Fruit fly (Drosophila melanogaster) whole organism, adult: ENCODE measurements around the gene FBXO11.

ENCODE experiments used
- CG11617 ChIP-seq: fragments of 200-800 bp; sonication (Bioruptor generic); optimal IDR thresholded peaks from 2 replicates; lab custom pipeline; 2017; ENCODE audit warnings: mild to moderate bottlenecking, missing biosample characterization, missing genetic modification reagents, missing genetic modification characterization
- CG12768 ChIP-seq: fragments of 200-800 bp; sonication (Bioruptor generic); optimal IDR thresholded peaks from 2 replicates; lab custom pipeline; 2017; ENCODE audit warnings: missing biosample characterization, missing genetic modification characterization, mild to moderate bottlenecking, moderate library complexity, missing genetic modification reagents
- CG14711 ChIP-seq: fragments of 200-800 bp; sonication (Bioruptor generic); optimal IDR thresholded peaks from 2 replicates; lab custom pipeline; 2018; ENCODE audit warnings: missing biosample characterization, mild to moderate bottlenecking, missing genetic modification characterization, moderate library complexity
- CG1620 ChIP-seq: fragments of 200-800 bp; sonication (Bioruptor generic); optimal IDR thresholded peaks from 2 replicates; lab custom pipeline; 2016; ENCODE audit warnings: missing biosample characterization, missing genetic modification characterization
- CG33017 ChIP-seq: fragments of 200-800 bp; sonication (Bioruptor generic); optimal IDR thresholded peaks from 2 replicates; lab custom pipeline; 2018; ENCODE audit warnings: missing biosample characterization, mild to moderate bottlenecking, missing genetic modification characterization, moderate library complexity
- CG5204 ChIP-seq: fragments of 200-800 bp; sonication (Bioruptor generic); optimal IDR thresholded peaks from 2 replicates; lab custom pipeline; 2016; ENCODE audit warnings: missing biosample characterization, missing genetic modification characterization
- CG7045 ChIP-seq: fragments of 200-800 bp; sonication (Bioruptor generic); optimal IDR thresholded peaks from 2 replicates; lab custom pipeline; 2017; ENCODE audit warnings: missing biosample characterization, mild to moderate bottlenecking, missing genetic modification characterization
- CG7101 ChIP-seq: fragments of 200-800 bp; sonication (Bioruptor generic); optimal IDR thresholded peaks from 2 replicates; lab custom pipeline; 2018; ENCODE audit warnings: missing biosample characterization, mild to moderate bottlenecking, missing genetic modification characterization, moderate library complexity
- Clk ChIP-seq: fragments of 200-800 bp; sonication (Bioruptor generic); optimal IDR thresholded peaks from 2 replicates; lab custom pipeline; 2017; ENCODE audit warnings: missing biosample characterization, missing genetic modification characterization
- Crg-1 ChIP-seq: fragments of 200-800 bp; sonication (Bioruptor generic); optimal IDR thresholded peaks from 2 replicates; lab custom pipeline; 2016; ENCODE audit warnings: missing biosample characterization, missing genetic modification characterization
- Hr96 ChIP-seq: fragments of 200-800 bp; sonication (Bioruptor generic); optimal IDR thresholded peaks from 2 replicates; lab custom pipeline; 2016; ENCODE audit warnings: missing biosample characterization, missing genetic modification characterization
- Mnt ChIP-seq: fragments of 200-800 bp; sonication (Bioruptor generic); optimal IDR thresholded peaks from 2 replicates; lab custom pipeline; 2016; ENCODE audit warnings: missing biosample characterization, mild to moderate bottlenecking, missing genetic modification characterization
- bab1 ChIP-seq: fragments of 200-800 bp; sonication (Bioruptor generic); optimal IDR thresholded peaks from 3 replicates; lab custom pipeline; 2019; ENCODE audit warnings: missing biosample characterization, mild to moderate bottlenecking, missing genetic modification characterization, moderate library complexity
- cic ChIP-seq: fragments of 200-800 bp; sonication (Bioruptor generic); optimal IDR thresholded peaks from 2 replicates; lab custom pipeline; 2017; ENCODE audit warnings: missing biosample characterization, mild to moderate bottlenecking, missing genetic modification characterization, moderate library complexity
- cnc ChIP-seq, 2 experiments: fragments of >200 bp; optimal IDR thresholded peaks; 2 replicates each; lab custom pipeline; 2017
- kay ChIP-seq: fragments of 200-800 bp; sonication (Bioruptor generic); peaks from one replicate; lab custom pipeline; 2016; ENCODE audit warnings: missing biosample characterization, missing genetic modification characterization, borderline replicate concordance
- ovo ChIP-seq: fragments of 200-800 bp; sonication (Bioruptor generic); optimal IDR thresholded peaks from 2 replicates; lab custom pipeline; 2016; ENCODE audit warnings: missing biosample characterization, missing genetic modification characterization
- pad ChIP-seq: fragments of 200-800 bp; sonication (Bioruptor generic); optimal IDR thresholded peaks from 3 replicates; lab custom pipeline; 2017; ENCODE audit warnings: missing biosample characterization, missing genetic modification characterization, mild to moderate bottlenecking, moderate library complexity, missing genetic modification reagents
- tj ChIP-seq: fragments of 200-800 bp; sonication (Bioruptor generic); optimal IDR thresholded peaks from 3 replicates; lab custom pipeline; 2017; ENCODE audit warnings: missing biosample characterization, mild to moderate bottlenecking, missing genetic modification characterization, moderate library complexity
- toe ChIP-seq: fragments of 200-800 bp; sonication (Bioruptor generic); optimal IDR thresholded peaks from 2 replicates; lab custom pipeline; 2016; ENCODE audit warnings: missing biosample characterization, missing genetic modification characterization

Gene FBXO11

DNA sequence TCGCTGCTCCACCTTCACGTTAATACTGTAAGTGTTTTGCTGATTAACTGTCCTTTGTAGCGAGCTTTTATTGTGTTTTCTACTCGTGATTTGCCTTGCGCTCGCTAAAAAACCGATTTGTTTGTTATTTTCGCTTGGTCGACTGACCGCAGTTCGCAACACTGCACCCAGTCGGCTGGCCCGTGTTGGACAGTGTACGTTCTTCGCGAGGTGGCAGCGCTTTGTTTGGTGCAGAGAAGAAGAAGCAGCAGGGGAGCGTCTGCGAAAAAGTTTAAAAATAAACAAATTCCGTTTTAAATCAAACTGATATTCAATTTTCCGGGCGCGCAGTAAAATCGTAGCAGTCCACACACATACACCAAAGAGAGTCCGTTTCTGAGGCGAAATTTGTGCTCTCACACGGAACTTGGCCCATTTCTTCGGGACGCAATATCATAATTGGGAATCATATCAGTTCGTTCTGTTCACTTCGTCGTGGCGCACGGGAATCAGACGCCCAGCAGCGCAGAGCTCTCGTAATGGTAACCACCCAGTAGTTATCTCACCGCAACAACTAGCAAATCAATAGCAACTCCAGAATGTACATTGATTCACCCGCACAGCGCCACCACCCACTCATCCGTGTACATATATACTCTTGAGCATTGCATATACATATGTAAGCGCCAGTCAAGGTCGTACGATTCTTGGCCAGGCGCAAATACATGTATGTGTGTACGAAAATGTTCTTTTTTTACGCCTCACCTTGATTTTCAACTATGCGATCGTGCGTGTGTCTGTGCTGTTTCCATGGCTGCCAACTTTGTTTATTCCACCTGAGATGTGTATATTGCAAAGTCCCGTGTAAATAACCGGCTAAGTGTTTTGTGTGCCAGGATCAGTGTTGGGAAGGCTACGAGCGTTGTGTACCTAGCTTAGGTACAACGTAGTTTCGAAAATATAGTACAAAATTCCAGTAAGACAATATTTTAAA is 41.3 kb downstream of the FBXO11 start, which contains the start of gene Naa80:
Gene Naa80 (plus strand): TSS at position 215 of the 973 bp plus-strand sequence.
- no peak for TF ChIP-seq CG5204 (GFP tag; lab: Kevin White, UChicago)
- TF ChIP-seq cnc (optimal IDR thresholded peaks at IDR 0.05; lab: Kevin White, UChicago), result no peak
- peak; percentile 64 for TF ChIP-seq ovo (GFP tag; lab: Kevin White, UChicago)
- TF ChIP-seq tj (GFP tag; lab: Kevin White, UChicago), result peak; percentile 21
- peak; percentile 55 for TF ChIP-seq CG14711 (tag; lab: Kevin White, UChicago)
- peak; percentile 88 for TF ChIP-seq cic (GFP tag; lab: Kevin White, UChicago)
- peak; percentile 80 for TF ChIP-seq pad (GFP tag; lab: Kevin White, UChicago)
- peak; percentile 69 for TF ChIP-seq CG33017 (tag; lab: Kevin White, UChicago)
- TF ChIP-seq CG11617, result peak; percentile 57
- peak; percentile 82 for TF ChIP-seq CG7101
- TF ChIP-seq Mnt, result peak; percentile 92
- peak; percentile 95 for TF ChIP-seq CG1620 (GFP tag; lab: Kevin White, UChicago)
- TF ChIP-seq CG7045, result peak; percentile 65
- TF ChIP-seq kay (GFP tag; lab: Kevin White, UChicago), result no peak
- peak; percentile 96 for TF ChIP-seq Crg-1 (GFP tag; lab: Kevin White, UChicago)
- TF ChIP-seq toe (GFP tag; lab: Kevin White, UChicago), result peak; percentile 63
- TF ChIP-seq bab1, result peak; percentile 56
- TF ChIP-seq Hr96 (GFP tag; lab: Kevin White, UChicago), result peak; percentile 38
- peak; percentile 82 for TF ChIP-seq CG12768 (GFP tag; lab: Kevin White, UChicago)
- TF ChIP-seq Clk, result peak; percentile 67

DNA sequence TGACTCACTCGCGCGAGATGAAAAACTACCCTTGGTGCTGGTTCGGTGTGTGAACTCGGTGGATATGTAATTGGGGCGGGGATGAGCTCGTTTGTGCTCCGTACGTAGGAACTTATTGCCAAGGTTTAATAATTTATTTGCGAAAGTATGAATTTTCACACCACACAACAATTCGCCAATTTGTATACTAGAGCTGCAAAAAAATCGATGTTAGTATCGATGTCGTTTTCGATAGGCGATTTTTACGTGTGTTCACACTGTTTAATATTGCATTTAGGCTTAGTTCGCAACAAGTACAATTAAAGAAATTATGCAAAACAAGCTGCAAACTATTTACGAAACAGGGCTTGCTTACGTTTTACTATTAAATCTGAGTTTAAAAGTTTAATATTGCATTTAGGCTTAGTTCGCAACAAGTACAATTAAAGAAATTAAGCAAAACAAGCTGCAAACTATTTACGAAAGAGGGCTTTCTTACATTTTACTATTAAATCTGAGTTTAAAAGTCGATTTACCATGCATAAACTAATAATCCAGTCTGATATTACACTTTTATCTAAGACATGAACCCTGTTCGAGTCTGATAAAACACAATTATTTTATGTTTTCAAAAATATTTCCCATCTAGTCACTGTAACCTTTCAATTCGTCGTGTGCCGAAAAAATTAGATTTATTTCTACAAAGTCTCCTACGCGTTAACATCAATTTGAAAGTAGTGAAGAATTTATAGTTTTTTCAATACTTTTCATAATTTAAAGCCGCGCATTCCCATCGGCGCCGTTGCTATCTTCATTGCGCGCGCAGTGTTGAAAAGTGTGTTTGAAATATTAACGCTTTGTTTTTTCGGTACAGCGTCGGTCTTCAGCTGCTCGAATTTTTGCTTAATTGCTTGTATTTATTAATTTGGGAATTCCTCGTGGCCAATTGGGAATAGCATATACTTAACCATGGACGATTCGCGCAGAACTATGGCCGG is 45.9 kb downstream of the FBXO11 start, which contains the start of the genes Snap24 and CG8478:
Gene Snap24 (minus strand): TSS at position 196 of the 977 bp plus-strand sequence.
Gene CG8478 (plus strand): TSS at position 696 of the 977 bp plus-strand sequence.
- TF ChIP-seq Mnt (peak; percentile 25), Hr96 (GFP tag; lab: Kevin White, UChicago) (no peak), bab1 (peak; percentile 9), CG7101 (no peak), cnc (optimal IDR thresholded peaks at IDR 0.05; lab: Kevin White, UChicago) (no peak), toe (GFP tag; lab: Kevin White, UChicago) (no peak), ovo (GFP tag; lab: Kevin White, UChicago) (no peak), CG7045 (no peak), cic (GFP tag; lab: Kevin White, UChicago) (no peak), CG11617 (peak; percentile 1), CG1620 (GFP tag; lab: Kevin White, UChicago) (no peak), pad (GFP tag; lab: Kevin White, UChicago) (peak; percentile 51), CG33017 (tag; lab: Kevin White, UChicago) (no peak), CG5204 (GFP tag; lab: Kevin White, UChicago) (no peak), tj (GFP tag; lab: Kevin White, UChicago) (peak; percentile 0), CG14711 (tag; lab: Kevin White, UChicago) (no peak), kay (GFP tag; lab: Kevin White, UChicago) (no peak), Crg-1 (GFP tag; lab: Kevin White, UChicago) (no peak), CG12768 (GFP tag; lab: Kevin White, UChicago) (no peak), Clk (no peak)

DNA sequence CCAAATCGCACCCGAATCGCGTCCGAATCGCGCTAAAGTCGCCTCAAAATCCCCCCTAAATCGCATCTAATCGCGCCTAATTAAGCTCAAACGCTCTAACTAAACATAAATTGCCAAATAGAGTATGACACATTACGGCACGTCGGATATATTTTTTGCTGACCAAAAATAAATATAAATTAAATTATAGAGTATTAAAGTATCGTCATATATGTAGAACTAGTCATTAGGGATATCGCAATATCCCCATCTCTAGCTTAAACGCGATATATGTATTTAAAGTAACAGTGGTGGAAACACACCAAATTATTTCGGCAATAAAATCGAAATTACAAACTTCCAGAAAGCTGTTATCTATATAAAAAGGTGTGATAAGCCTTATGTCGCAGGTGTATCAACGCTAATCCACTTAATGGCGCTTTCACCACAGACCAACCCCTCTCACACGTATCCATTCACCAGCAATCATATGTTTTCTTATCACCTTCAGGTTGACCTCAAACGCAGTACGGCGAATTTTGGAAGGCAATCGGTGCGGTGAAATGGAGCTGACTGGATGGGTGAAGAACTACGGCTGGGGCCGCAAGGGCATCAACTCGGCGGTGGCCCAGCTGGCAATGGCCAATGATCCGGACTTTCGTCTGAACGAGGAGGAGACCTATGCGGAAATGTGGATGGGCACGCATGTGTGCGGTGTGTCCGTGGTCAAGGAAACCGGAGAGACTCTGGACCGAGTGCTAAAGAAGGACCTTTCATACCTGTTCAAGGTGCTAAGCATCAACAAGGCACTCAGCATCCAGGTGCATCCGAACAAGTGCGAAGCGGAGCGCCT is 49.6 kb downstream of the FBXO11 start, which contains the start of gene Mpi:
Gene Mpi (plus strand): TSS at position 263 of the 832 bp plus-strand sequence.
- TF ChIP-seq Mnt, result peak; percentile 43
- peak; percentile 21 for TF ChIP-seq CG33017 (tag; lab: Kevin White, UChicago)
- peak; percentile 23 for TF ChIP-seq CG1620 (GFP tag; lab: Kevin White, UChicago)
- no peak for TF ChIP-seq Crg-1 (GFP tag; lab: Kevin White, UChicago)
- TF ChIP-seq pad (GFP tag; lab: Kevin White, UChicago), result no peak
- TF ChIP-seq CG11617, result peak; percentile 50
- TF ChIP-seq ovo (GFP tag; lab: Kevin White, UChicago), result no peak
- TF ChIP-seq tj (GFP tag; lab: Kevin White, UChicago), result peak; percentile 38
- TF ChIP-seq bab1, result peak; percentile 70
- TF ChIP-seq CG7045, result no peak
- peak; percentile 2 for TF ChIP-seq CG7101
- TF ChIP-seq cic (GFP tag; lab: Kevin White, UChicago), result peak; percentile 85
- peak; percentile 44 for TF ChIP-seq CG12768 (GFP tag; lab: Kevin White, UChicago)

DNA sequence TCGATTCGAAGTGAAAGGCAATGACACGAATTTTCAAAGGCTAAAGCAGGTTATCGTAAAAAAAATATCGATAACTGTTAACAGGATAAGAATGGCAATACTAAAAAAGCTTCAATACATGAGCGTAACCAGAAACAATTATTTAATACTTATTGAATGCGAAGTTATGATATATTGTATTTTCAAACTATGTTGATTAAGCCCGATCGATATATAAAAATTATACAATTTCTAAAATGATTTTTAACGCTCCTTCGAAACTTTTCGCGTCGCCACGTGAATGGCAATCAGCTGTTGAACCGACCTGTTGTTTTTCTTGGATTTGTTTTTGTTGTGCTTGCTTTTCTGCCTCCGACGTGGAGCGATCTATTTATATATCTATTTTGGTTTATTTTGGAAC is 53.0 kb downstream of the FBXO11 start, which contains the start of the genes Alg12 and Rpt3R:
Gene Alg12 (plus strand): TSS at position 305 of the 400 bp plus-strand sequence.
Gene Rpt3R (minus strand): TSS at position 324 of the 400 bp plus-strand sequence.
- peak; percentile 21 for TF ChIP-seq bab1
- TF ChIP-seq cnc (optimal IDR thresholded peaks at IDR 0.05; lab: Kevin White, UChicago), result no peak
- TF ChIP-seq CG12768 (GFP tag; lab: Kevin White, UChicago), result no peak
- TF ChIP-seq CG14711 (tag; lab: Kevin White, UChicago), result peak; percentile 71
- TF ChIP-seq CG11617, result peak; percentile 4
- TF ChIP-seq cic (GFP tag; lab: Kevin White, UChicago), result no peak
- TF ChIP-seq Crg-1 (GFP tag; lab: Kevin White, UChicago), result peak; percentile 19
